Fruit fly (Drosophila melanogaster): ENCODE data around the gene Vm32E.

Gene Vm32E

dm6 chr2L:11208563-11209344 is 37.3 kb upstream of the Vm32E start:
- no peak for TF ChIP-seq cnc (optimal IDR thresholded peaks at IDR 0.05)
- no peak for TF ChIP-seq cic (GFP tag; optimal IDR thresholded peaks at IDR 0.05)
- no peak for TF ChIP-seq CG5204 (GFP tag; optimal IDR thresholded peaks at IDR 0.05)
- TF ChIP-seq CG11617 (GFP tag; optimal IDR thresholded peaks at IDR 0.05), result no peak
- peak; percentile 1 for TF ChIP-seq kay (GFP tag; ENCODE audit: borderline replicate concordance)

DNA sequence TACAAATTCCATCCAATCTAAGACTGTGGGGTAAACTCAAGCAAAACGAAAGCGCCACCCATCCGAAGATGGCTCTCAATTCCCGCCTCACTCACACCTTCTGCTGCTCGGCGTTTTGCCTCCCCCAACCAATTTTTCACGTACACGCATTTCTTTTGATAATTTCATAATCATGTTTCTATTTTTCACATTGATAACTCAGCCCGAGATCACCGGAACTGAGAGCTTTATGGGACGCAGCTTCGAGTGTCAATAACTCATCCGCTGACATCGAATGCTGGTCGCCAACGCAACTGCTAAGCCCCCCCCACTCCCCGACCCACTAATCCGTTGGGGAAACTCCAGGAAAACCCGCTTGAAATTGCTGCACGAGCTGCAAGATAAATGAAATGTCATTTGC is 36.0 kb upstream of the Vm32E start:
- TF ChIP-seq ovo (GFP tag; optimal IDR thresholded peaks at IDR 0.05) (no peak), Mnt (GFP tag; optimal IDR thresholded peaks at IDR 0.05) (no peak), kay (GFP tag; ENCODE audit: borderline replicate concordance) (no peak), CG33017 (tag; optimal IDR thresholded peaks at IDR 0.05) (no peak), CG5204 (GFP tag; optimal IDR thresholded peaks at IDR 0.05) (no peak), Hr96 (GFP tag; optimal IDR thresholded peaks at IDR 0.05) (no peak), Clk (GFP tag; optimal IDR thresholded peaks at IDR 0.05) (no peak), CG12768 (GFP tag; optimal IDR thresholded peaks at IDR 0.05) (no peak), CG7101 (tag; optimal IDR thresholded peaks at IDR 0.05) (no peak)

DNA sequence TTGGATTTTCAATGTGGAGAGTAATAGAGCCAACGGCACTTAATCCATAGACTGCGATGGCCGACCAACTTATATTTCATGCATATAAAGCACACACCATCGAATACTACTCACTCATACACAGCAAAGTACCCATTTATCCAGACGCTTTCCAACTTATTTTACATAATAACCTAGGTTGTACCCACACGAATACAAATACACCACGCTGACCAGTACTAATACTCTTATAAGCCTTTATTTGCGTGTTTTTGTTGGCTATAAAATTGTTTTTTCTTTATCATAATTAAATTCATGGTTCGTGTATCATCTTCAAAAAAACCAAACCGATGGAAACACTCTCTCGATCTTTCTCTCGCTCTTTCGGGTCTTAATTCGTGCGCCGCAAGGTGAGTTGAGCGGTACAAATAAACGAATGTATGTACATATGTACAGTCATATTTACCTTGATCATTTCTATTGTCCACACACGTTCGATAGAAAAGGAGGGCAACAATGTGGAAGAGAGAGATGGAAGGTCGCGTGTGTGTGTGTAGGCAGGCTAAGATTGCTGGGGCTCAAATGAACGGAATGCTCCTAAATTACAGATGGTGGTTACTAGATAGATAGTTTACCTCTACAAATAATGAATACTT is 35.3 kb upstream of the Vm32E start:
- TF ChIP-seq ovo (GFP tag; optimal IDR thresholded peaks at IDR 0.05), result no peak
- TF ChIP-seq CG7101 (tag; optimal IDR thresholded peaks at IDR 0.05), result no peak
- TF ChIP-seq cnc (optimal IDR thresholded peaks at IDR 0.05), result no peak
- TF ChIP-seq toe (GFP tag; optimal IDR thresholded peaks at IDR 0.05), result no peak
- no peak for TF ChIP-seq tj (GFP tag; optimal IDR thresholded peaks at IDR 0.05)
- no peak for TF ChIP-seq Crg-1 (GFP tag; optimal IDR thresholded peaks at IDR 0.05)
- TF ChIP-seq CG5204 (GFP tag; optimal IDR thresholded peaks at IDR 0.05), result no peak
- no peak for TF ChIP-seq Mnt (GFP tag; optimal IDR thresholded peaks at IDR 0.05)
- no peak for TF ChIP-seq CG11617 (GFP tag; optimal IDR thresholded peaks at IDR 0.05)
- no peak for TF ChIP-seq CG1620 (GFP tag; optimal IDR thresholded peaks at IDR 0.05)
- TF ChIP-seq pad (GFP tag; optimal IDR thresholded peaks at IDR 0.05), result no peak
- no peak for TF ChIP-seq CG12768 (GFP tag; optimal IDR thresholded peaks at IDR 0.05)
- TF ChIP-seq CG33017 (tag; optimal IDR thresholded peaks at IDR 0.05), result no peak
- TF ChIP-seq Hr96 (GFP tag; optimal IDR thresholded peaks at IDR 0.05), result no peak

DNA sequence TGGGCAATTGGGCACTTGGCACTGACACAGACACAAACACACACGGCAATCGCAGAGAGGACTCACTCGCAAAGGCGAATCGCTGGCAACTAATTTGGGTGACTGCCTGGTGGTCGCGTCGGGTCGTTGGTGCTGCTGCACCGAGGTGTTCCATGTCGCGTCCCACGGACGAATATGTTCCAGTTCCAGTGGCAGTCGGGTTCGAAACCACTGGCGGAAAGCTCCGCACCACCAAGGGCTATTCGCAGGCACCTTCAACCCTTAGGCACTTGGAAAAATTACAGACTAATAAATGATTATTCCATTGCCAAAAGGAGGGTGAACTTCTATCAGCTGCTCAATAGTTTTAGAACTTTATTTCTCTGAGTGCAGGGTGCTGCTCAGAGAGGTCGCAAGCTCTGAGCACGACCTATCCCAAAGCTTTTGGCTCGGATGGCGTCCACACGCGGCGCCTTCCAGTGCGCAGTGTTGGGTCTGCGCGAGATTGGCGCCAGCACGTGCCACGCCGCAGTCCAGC is 32.1 kb upstream of the Vm32E start, which contains the start of gene Ca-beta:
Ca-beta (minus strand) TSS at position 51 of the 517 bp plus-strand sequence.
- peak; percentile 70 for TF ChIP-seq CG12768 (GFP tag; optimal IDR thresholded peaks at IDR 0.05)
- TF ChIP-seq bab1 (GFP tag; optimal IDR thresholded peaks at IDR 0.05), result no peak
- TF ChIP-seq Hr96 (GFP tag; optimal IDR thresholded peaks at IDR 0.05), result peak; percentile 56
- TF ChIP-seq CG1620 (GFP tag; optimal IDR thresholded peaks at IDR 0.05), result no peak
- no peak for TF ChIP-seq Crg-1 (GFP tag; optimal IDR thresholded peaks at IDR 0.05)
- TF ChIP-seq cnc (optimal IDR thresholded peaks at IDR 0.05), result no peak
- peak; percentile 16 for TF ChIP-seq pad (GFP tag; optimal IDR thresholded peaks at IDR 0.05)
- TF ChIP-seq CG5204 (GFP tag; optimal IDR thresholded peaks at IDR 0.05), result peak; percentile 67
- TF ChIP-seq CG11617 (GFP tag; optimal IDR thresholded peaks at IDR 0.05), result no peak
- TF ChIP-seq CG33017 (tag; optimal IDR thresholded peaks at IDR 0.05), result peak; percentile 9
- peak; percentile 14 for TF ChIP-seq Mnt (GFP tag; optimal IDR thresholded peaks at IDR 0.05)
- no peak for TF ChIP-seq kay (GFP tag; ENCODE audit: borderline replicate concordance)
- peak; percentile 19 for TF ChIP-seq Clk (GFP tag; optimal IDR thresholded peaks at IDR 0.05)
- TF ChIP-seq ovo (GFP tag; optimal IDR thresholded peaks at IDR 0.05), result no peak
- TF ChIP-seq CG14711 (tag; optimal IDR thresholded peaks at IDR 0.05), result no peak
- TF ChIP-seq toe (GFP tag; optimal IDR thresholded peaks at IDR 0.05), result peak; percentile 67
- TF ChIP-seq cic (GFP tag; optimal IDR thresholded peaks at IDR 0.05), result no peak
- TF ChIP-seq CG7101 (tag; optimal IDR thresholded peaks at IDR 0.05), result peak; percentile 51
- peak; percentile 10 for TF ChIP-seq CG7045 (GFP tag; optimal IDR thresholded peaks at IDR 0.05)
- TF ChIP-seq tj (GFP tag; optimal IDR thresholded peaks at IDR 0.05), result no peak

dm6 chr2L:11200734-11201133 is 29.3 kb upstream of the Vm32E start:
- TF ChIP-seq Crg-1 (GFP tag; optimal IDR thresholded peaks at IDR 0.05), result no peak
- TF ChIP-seq cnc (optimal IDR thresholded peaks at IDR 0.05), result no peak
- no peak for TF ChIP-seq CG33017 (tag; optimal IDR thresholded peaks at IDR 0.05)
- no peak for TF ChIP-seq Mnt (GFP tag; optimal IDR thresholded peaks at IDR 0.05)
- no peak for TF ChIP-seq CG14711 (tag; optimal IDR thresholded peaks at IDR 0.05)
- no peak for TF ChIP-seq ovo (GFP tag; optimal IDR thresholded peaks at IDR 0.05)
- no peak for TF ChIP-seq CG5204 (GFP tag; optimal IDR thresholded peaks at IDR 0.05)
- TF ChIP-seq CG7101 (tag; optimal IDR thresholded peaks at IDR 0.05), result no peak
- no peak for TF ChIP-seq bab1 (GFP tag; optimal IDR thresholded peaks at IDR 0.05)
- no peak for TF ChIP-seq Clk (GFP tag; optimal IDR thresholded peaks at IDR 0.05)
- TF ChIP-seq pad (GFP tag; optimal IDR thresholded peaks at IDR 0.05), result no peak

dm6 chr2L:11199068-11199467 is 27.6 kb upstream of the Vm32E start:
- TF ChIP-seq kay (GFP tag; ENCODE audit: borderline replicate concordance) (no peak), pad (GFP tag; optimal IDR thresholded peaks at IDR 0.05) (no peak), Hr96 (GFP tag; optimal IDR thresholded peaks at IDR 0.05) (no peak), CG14711 (tag; optimal IDR thresholded peaks at IDR 0.05) (no peak), CG5204 (GFP tag; optimal IDR thresholded peaks at IDR 0.05) (no peak), CG11617 (GFP tag; optimal IDR thresholded peaks at IDR 0.05) (no peak), Clk (GFP tag; optimal IDR thresholded peaks at IDR 0.05) (no peak), ovo (GFP tag; optimal IDR thresholded peaks at IDR 0.05) (no peak), bab1 (GFP tag; optimal IDR thresholded peaks at IDR 0.05) (no peak), CG7101 (tag; optimal IDR thresholded peaks at IDR 0.05) (no peak), CG33017 (tag; optimal IDR thresholded peaks at IDR 0.05) (no peak)
